Worm (Caenorhabditis elegans): ENCODE data around the gene ttr-34.

ttr-34 gene

DNA sequence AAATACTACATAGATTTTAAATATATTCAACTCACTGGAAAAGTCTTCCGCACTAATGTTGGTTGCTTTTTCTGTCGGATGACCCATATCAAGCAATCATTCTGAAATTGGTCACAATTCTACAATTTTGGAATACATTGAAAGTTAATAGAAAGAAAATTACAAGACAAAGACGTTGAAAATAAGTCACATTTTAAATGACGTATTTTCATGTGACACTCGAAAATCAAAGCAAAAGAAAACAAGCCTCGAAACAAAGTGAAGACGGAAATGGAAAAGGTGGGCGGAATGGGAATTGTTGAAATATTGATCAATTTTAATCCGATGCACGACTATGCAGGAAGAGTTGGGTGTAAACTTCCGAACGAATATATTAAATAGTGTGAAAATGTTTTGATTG, 30.4 kb downstream of the ttr-34 start, which contains the start of gene mob-2:
TSS of gene mob-2 (minus strand) at position 101 of the 400 bp plus-strand sequence.
- TF ChIP-seq sea-1 (GFP tag; conservative IDR thresholded peaks at IDR 0.05) = no peak
- TF ChIP-seq aly-1 (tag; optimal IDR thresholded peaks at IDR 0.05) = no peak
- no peak for TF ChIP-seq pes-1 (GFP tag; IDR thresholded peaks at IDR 0.05)
- TF ChIP-seq hmg-4 (GFP tag; optimal IDR thresholded peaks at IDR 0.05) = no peak
- TF ChIP-seq flt-1 (GFP tag; IDR thresholded peaks at IDR 0.05) = no peak
- no peak for TF ChIP-seq F13C5.2 (tag; optimal IDR thresholded peaks at IDR 0.05)
- TF ChIP-seq ceh-13 (GFP tag; optimal IDR thresholded peaks at IDR 0.05) = no peak
- TF ChIP-seq tbx-11 (GFP tag; IDR thresholded peaks at IDR 0.05) = no peak
- TF ChIP-seq ets-7 (tag; optimal IDR thresholded peaks at IDR 0.05) = no peak
- TF ChIP-seq ceh-36 (tag; optimal IDR thresholded peaks at IDR 0.05) = no peak
- TF ChIP-seq tra-4 (tag; optimal IDR thresholded peaks at IDR 0.05) = no peak
- no peak for TF ChIP-seq B0310.2 (tag; optimal IDR thresholded peaks at IDR 0.05)
- no peak for TF ChIP-seq tbx-37 (GFP tag; conservative IDR thresholded peaks at IDR 0.05)
- no peak for TF ChIP-seq hnd-1 (tag; optimal IDR thresholded peaks at IDR 0.05)
- no peak for TF ChIP-seq ama-1 (optimal IDR thresholded peaks at IDR 0.05)
- TF ChIP-seq scrt-1 (GFP tag; IDR thresholded peaks at IDR 0.05) = no peak
- no peak for TF ChIP-seq hmbx-1 (tag; optimal IDR thresholded peaks at IDR 0.05)

DNA sequence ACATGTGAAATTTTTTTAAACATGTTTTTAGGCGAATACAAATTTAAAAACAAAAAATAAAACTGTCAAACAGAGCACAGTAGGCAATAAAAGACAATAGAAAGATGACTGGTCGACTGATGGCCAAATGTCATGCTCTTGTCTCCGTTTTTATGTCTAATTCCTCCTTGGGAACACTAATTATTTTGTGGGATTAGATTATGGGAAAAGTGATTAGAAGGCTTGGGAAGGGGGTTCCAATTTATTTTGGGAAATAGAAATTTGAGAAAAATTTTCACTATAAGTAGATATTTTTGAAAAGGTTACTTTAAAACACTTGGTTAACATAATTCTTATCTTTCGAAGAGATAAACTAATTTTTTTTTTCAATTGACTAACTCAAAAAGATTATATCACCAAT, 31.2 kb downstream of the ttr-34 start:
- no peak for TF ChIP-seq tbx-11 (GFP tag; IDR thresholded peaks at IDR 0.05)

- TF ChIP-seq ama-1 (optimal IDR thresholded peaks at IDR 0.05) = no peak
- TF ChIP-seq F13C5.2 (tag; optimal IDR thresholded peaks at IDR 0.05) = peak; percentile 18
- TF ChIP-seq scrt-1 (GFP tag; IDR thresholded peaks at IDR 0.05) = no peak
- TF ChIP-seq ceh-36 (tag; optimal IDR thresholded peaks at IDR 0.05) = no peak
- no peak for TF ChIP-seq tra-4 (tag; optimal IDR thresholded peaks at IDR 0.05)
These were observed 31.6 kb downstream of the ttr-34 start for ce11 chrX:13171206-13171605.

DNA sequence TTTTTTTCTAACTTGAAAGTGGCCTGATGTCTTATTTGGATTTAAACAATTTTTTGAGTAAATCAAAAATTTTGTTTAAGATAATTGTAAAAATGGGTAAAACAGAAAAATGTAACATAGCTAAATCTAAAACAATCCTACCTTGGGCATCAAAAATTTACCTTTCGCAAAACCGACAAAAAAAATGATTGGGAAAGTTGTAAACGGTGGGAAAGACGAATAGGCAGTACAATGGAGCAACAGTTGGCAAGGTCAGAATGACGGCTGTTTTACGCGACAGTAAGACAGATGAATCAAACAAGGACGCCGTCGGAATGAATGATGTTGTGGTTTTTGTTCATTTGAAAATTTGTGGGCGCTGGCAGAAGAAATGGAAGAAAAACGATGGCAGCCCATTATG, 34.8 kb downstream of the ttr-34 start:
- TF ChIP-seq hmbx-1 (tag; optimal IDR thresholded peaks at IDR 0.05) (no peak), tra-4 (tag; optimal IDR thresholded peaks at IDR 0.05) (no peak), ceh-13 (GFP tag; optimal IDR thresholded peaks at IDR 0.05) (no peak), ceh-36 (tag; optimal IDR thresholded peaks at IDR 0.05) (no peak), aly-1 (tag; optimal IDR thresholded peaks at IDR 0.05) (no peak), scrt-1 (GFP tag; IDR thresholded peaks at IDR 0.05) (no peak), F13C5.2 (tag; optimal IDR thresholded peaks at IDR 0.05) (no peak), B0310.2 (tag; optimal IDR thresholded peaks at IDR 0.05) (no peak), hmg-4 (GFP tag; optimal IDR thresholded peaks at IDR 0.05) (no peak), hnd-1 (tag; optimal IDR thresholded peaks at IDR 0.05) (no peak), tbx-11 (GFP tag; IDR thresholded peaks at IDR 0.05) (no peak), pes-1 (GFP tag; IDR thresholded peaks at IDR 0.05) (no peak), sea-1 (GFP tag; conservative IDR thresholded peaks at IDR 0.05) (no peak)

- TF ChIP-seq ets-7 (tag; optimal IDR thresholded peaks at IDR 0.05) (no peak), ama-1 (optimal IDR thresholded peaks at IDR 0.05) (no peak), hmg-4 (GFP tag; optimal IDR thresholded peaks at IDR 0.05) (no peak), pes-1 (GFP tag; IDR thresholded peaks at IDR 0.05) (no peak), flt-1 (GFP tag; IDR thresholded peaks at IDR 0.05) (no peak), tra-4 (tag; optimal IDR thresholded peaks at IDR 0.05) (no peak), tbx-37 (GFP tag; conservative IDR thresholded peaks at IDR 0.05) (no peak), ceh-13 (GFP tag; optimal IDR thresholded peaks at IDR 0.05) (no peak), aly-1 (tag; optimal IDR thresholded peaks at IDR 0.05) (no peak), hnd-1 (tag; optimal IDR thresholded peaks at IDR 0.05) (no peak), tbx-11 (GFP tag; IDR thresholded peaks at IDR 0.05) (no peak), hmbx-1 (tag; optimal IDR thresholded peaks at IDR 0.05) (no peak), sea-1 (GFP tag; conservative IDR thresholded peaks at IDR 0.05) (no peak), F13C5.2 (tag; optimal IDR thresholded peaks at IDR 0.05) (no peak)
These were observed 38.8 kb downstream of the ttr-34 start, which contains the start of gene nlp-3 for ce11 chrX:13178347-13178746. nlp-3 (minus strand) TSS chrX:13178447.

DNA sequence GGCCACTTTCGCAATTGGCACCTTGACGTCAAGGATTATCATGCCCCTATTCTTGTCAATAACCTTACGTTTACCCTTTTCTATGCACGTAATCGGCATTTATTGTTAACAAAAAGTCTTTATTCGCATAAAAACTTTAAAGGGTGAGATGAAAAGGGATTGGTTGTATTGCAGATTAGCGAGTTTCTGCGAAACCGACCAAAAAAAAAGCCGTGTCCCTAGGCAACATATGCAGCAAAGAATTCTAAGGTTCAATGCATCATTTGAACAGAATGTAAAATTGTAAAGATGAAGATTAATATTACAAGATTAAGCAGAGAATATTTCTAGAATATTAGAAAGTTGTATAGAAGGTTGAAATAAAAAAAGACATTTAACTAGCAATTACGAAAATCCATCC, 42.4 kb downstream of the ttr-34 start:
- TF ChIP-seq tbx-11 (GFP tag; IDR thresholded peaks at IDR 0.05) = no peak
- TF ChIP-seq sea-1 (GFP tag; conservative IDR thresholded peaks at IDR 0.05) = no peak
- no peak for TF ChIP-seq ama-1 (optimal IDR thresholded peaks at IDR 0.05)
- TF ChIP-seq B0310.2 (tag; optimal IDR thresholded peaks at IDR 0.05) = no peak
- no peak for TF ChIP-seq flt-1 (GFP tag; IDR thresholded peaks at IDR 0.05)
- TF ChIP-seq ceh-13 (GFP tag; optimal IDR thresholded peaks at IDR 0.05) = no peak
- TF ChIP-seq F13C5.2 (tag; optimal IDR thresholded peaks at IDR 0.05) = no peak
- TF ChIP-seq tra-4 (tag; optimal IDR thresholded peaks at IDR 0.05) = no peak
- TF ChIP-seq hmbx-1 (tag; optimal IDR thresholded peaks at IDR 0.05) = no peak
- no peak for TF ChIP-seq pes-1 (GFP tag; IDR thresholded peaks at IDR 0.05)
- TF ChIP-seq ceh-36 (tag; optimal IDR thresholded peaks at IDR 0.05) = no peak
- no peak for TF ChIP-seq hmg-4 (GFP tag; optimal IDR thresholded peaks at IDR 0.05)
- no peak for TF ChIP-seq scrt-1 (GFP tag; IDR thresholded peaks at IDR 0.05)
- TF ChIP-seq aly-1 (tag; optimal IDR thresholded peaks at IDR 0.05) = no peak
- no peak for TF ChIP-seq hnd-1 (tag; optimal IDR thresholded peaks at IDR 0.05)
- no peak for TF ChIP-seq tbx-37 (GFP tag; conservative IDR thresholded peaks at IDR 0.05)
- TF ChIP-seq ets-7 (tag; optimal IDR thresholded peaks at IDR 0.05) = no peak

- no peak for TF ChIP-seq hmbx-1 (tag; optimal IDR thresholded peaks at IDR 0.05)
- no peak for TF ChIP-seq ets-7 (tag; optimal IDR thresholded peaks at IDR 0.05)
- TF ChIP-seq sea-1 (GFP tag; conservative IDR thresholded peaks at IDR 0.05) = no peak
- no peak for TF ChIP-seq pes-1 (GFP tag; IDR thresholded peaks at IDR 0.05)
- TF ChIP-seq scrt-1 (GFP tag; IDR thresholded peaks at IDR 0.05) = no peak
- TF ChIP-seq ceh-13 (GFP tag; optimal IDR thresholded peaks at IDR 0.05) = no peak
- TF ChIP-seq B0310.2 (tag; optimal IDR thresholded peaks at IDR 0.05) = no peak
- TF ChIP-seq tbx-37 (GFP tag; conservative IDR thresholded peaks at IDR 0.05) = no peak
- no peak for TF ChIP-seq ama-1 (optimal IDR thresholded peaks at IDR 0.05)
- TF ChIP-seq aly-1 (tag; optimal IDR thresholded peaks at IDR 0.05) = no peak
- TF ChIP-seq ceh-36 (tag; optimal IDR thresholded peaks at IDR 0.05) = no peak
- no peak for TF ChIP-seq hnd-1 (tag; optimal IDR thresholded peaks at IDR 0.05)
- TF ChIP-seq tra-4 (tag; optimal IDR thresholded peaks at IDR 0.05) = no peak
- TF ChIP-seq F13C5.2 (tag; optimal IDR thresholded peaks at IDR 0.05) = no peak
These were observed 50.3 kb downstream of the ttr-34 start, which contains the start of gene cwp-5 for ce11 chrX:13189861-13190260. cwp-5 (minus strand) TSS chrX:13189961.

Data from whole organism, early embryonic.